Worm (Caenorhabditis elegans) whole organism, L4 larva: ENCODE data around the gene F13D2.1.

ENCODE experiments used
- Y5F2A.4 ChIP-seq: fragments of 200-800 bp; sonication (Bioruptor generic); optimal IDR thresholded peaks from 2 replicates; lab custom pipeline; 2018; ENCODE audit warnings: mild to moderate bottlenecking, missing genetic modification characterization, missing compliant biosample characterization
- ama-1 ChIP-seq: fragments of 150-350 bp; optimal IDR thresholded peaks from 2 replicates; lab custom pipeline; 2014; ENCODE audit warnings: inconsistent platforms, mixed read lengths
- dmd-9 ChIP-seq: fragments of 200-800 bp; sonication (Bioruptor generic); IDR thresholded peaks from 2 replicates; pipeline ENCODE4 v1.3.6; 2022; ENCODE audit warnings: missing genetic modification reagents, missing genetic modification characterization, missing compliant biosample characterization
- lsy-2 ChIP-seq, 2 experiments: fragments of 150-350 bp in 1 of 2; sonication (generic microtip) in 1 of 2; optimal IDR thresholded peaks; 2 replicates each; lab custom pipeline; 2014 to 2017; ENCODE audit warnings: missing biosample characterization in 2 of 2, missing genetic modification characterization in 2 of 2
- nhr-28 ChIP-seq: fragments of 150-350 bp; optimal IDR thresholded peaks from 2 replicates; lab custom pipeline; 2014; ENCODE audit warnings: missing biosample characterization, missing genetic modification characterization
- unc-62 ChIP-seq, 3 experiments: fragments of 150-350 bp in 1 of 3; sonication (generic microtip); optimal IDR thresholded peaks in 2 of 3; peaks in 1 of 3; 1 replicate in 1 of 3; 2 replicates in 2 of 3; lab custom pipeline; 2014 to 2017; ENCODE audit warnings: missing biosample characterization in 3 of 3, missing genetic modification characterization in 3 of 3, missing genetic modification reagents in 3 of 3, missing genotype in 1 of 3
- zag-1 ChIP-seq: fragments of 150-350 bp; optimal IDR thresholded peaks from 2 replicates; lab custom pipeline; 2014; ENCODE audit warnings: missing biosample characterization, missing genetic modification characterization
- ztf-7 ChIP-seq: fragments of 150-350 bp; optimal IDR thresholded peaks from 2 replicates; lab custom pipeline; 2014; ENCODE audit warnings: missing biosample characterization, missing genetic modification characterization

DNA sequence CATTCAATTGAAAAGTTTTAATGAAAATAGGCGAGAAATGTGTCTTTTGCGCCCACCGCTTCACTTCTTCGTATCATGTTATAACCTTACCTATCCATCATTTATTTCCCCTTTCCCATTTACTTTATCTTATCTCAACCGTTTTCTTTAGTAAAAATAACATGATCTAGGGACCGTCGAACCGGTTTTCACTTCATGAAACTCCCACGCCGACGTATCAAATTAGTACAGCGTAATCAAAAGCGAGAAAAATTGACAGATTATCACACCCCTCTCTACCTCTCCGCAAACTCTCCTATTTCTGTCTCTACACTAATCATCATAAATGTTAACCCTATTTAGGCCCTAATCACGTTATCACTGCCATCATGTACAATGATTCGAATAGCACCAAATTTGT, 52.4 kb downstream of the F13D2.1 start:
- TF ChIP-seq unc-62 (GFP tag; optimal IDR thresholded peaks at IDR 0.05 in 1 of 2; lab: Kevin White, UChicago) (no peak), unc-62 (tag; optimal IDR thresholded peaks at IDR 0.05; lab: Kevin White, UChicago) (no peak), zag-1 (tag; lab: Kevin White, UChicago) (no peak), dmd-9 (GFP tag; lab: Robert Waterston, UW) (no peak), nhr-28 (tag; lab: Kevin White, UChicago) (peak; percentile 10), ama-1 (lab: Kevin White, UChicago) (no peak), Y5F2A.4 (GFP tag; lab: Kevin White, UChicago) (no peak), ztf-7 (tag; lab: Kevin White, UChicago) (no peak), lsy-2 (tag; optimal IDR thresholded peaks at IDR 0.05; lab: Kevin White, UChicago) (no peak)
